Fruit fly (Drosophila melanogaster) whole organism: ENCODE results near the gene CG13601.

Experiments
- CG8478 ChIP-seq: fragments of >200 bp; optimal IDR thresholded peaks from 2 replicates; lab custom pipeline; 2018; ENCODE audit warnings: inconsistent platforms
- Dll ChIP-seq: fragments of >200 bp; optimal IDR thresholded peaks from 2 replicates; lab custom pipeline; 2017
- EcR ChIP-seq, 2 experiments: fragments of >200 bp; optimal IDR thresholded peaks; 2 replicates each; lab custom pipeline; 2017; ENCODE audit warnings: missing biosample characterization in 2 of 2, missing genetic modification characterization in 2 of 2, missing genetic modification reagents in 2 of 2
- psq ChIP-seq: fragments of >200 bp; optimal IDR thresholded peaks from 2 replicates; lab custom pipeline; 2017
- usp ChIP-seq: fragments of >200 bp; optimal IDR thresholded peaks from 2 replicates; lab custom pipeline; 2017; ENCODE audit warnings: missing biosample characterization, missing genetic modification characterization, mixed read lengths

DNA sequence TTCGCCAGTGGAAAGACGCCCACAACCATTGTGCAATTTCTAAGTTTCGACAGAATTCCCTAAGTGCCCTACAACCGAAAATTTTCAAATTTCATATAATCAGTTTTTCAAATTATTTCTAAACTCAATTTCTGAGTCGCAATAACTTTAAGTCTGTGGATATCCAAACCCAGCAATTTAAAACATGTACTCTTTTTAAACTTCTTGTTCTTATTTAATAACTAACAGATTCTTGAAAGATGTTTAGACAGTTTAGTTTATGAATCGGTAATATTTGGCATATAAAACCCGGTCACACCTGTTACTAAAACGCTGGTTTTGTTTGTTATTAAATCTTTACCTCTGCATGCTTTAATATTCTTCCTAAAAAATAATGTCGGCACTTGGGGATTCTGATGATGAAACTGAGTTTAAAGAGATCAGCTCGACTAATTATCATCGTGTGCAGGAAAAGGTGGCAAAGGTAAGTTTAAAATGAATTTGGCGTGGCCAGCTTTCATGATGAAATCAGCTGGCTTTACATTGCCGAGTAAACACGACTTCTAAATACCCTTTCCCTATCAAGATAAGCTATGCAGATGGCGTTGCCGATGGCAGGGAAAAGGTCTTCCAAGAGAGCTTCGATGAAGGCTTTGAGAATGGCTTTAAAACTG is 1.6 kb upstream of the CG13601 start, which contains the start of the genes CG43998, CG43999 and CG31142:
- TF ChIP-seq psq, result no peak
- TF ChIP-seq Dll (lab: Kevin White, UChicago), result no peak
- TF ChIP-seq usp (GFP tag; lab: Kevin White, UChicago), result no peak
- TF ChIP-seq EcR (GFP tag; optimal IDR thresholded peaks at IDR 0.05; lab: Kevin White, UChicago), result no peak
- no peak for TF ChIP-seq CG8478 (lab: Kevin White, UChicago)
